Fruit fly (Drosophila melanogaster) whole organism, embryonic: Measurements from ENCODE around the gene CG31683.

Source experiments
- C15 ChIP-seq: fragments of 200-800 bp; sonication (Bioruptor generic); IDR thresholded peaks from 3 replicates; pipeline ENCODE4 v1.3.6; 2022; ENCODE audit warnings: missing biosample characterization, missing genetic modification characterization
- CG10462 ChIP-seq: fragments of 200-800 bp; sonication (Bioruptor generic); optimal IDR thresholded peaks from 2 replicates; lab custom pipeline; 2016; ENCODE audit warnings: missing biosample characterization, missing genetic modification characterization
- CG11695 ChIP-seq: fragments of 200-800 bp; sonication (Bioruptor generic); IDR thresholded peaks from 3 replicates; pipeline ENCODE4 v1.3.6; 2022; ENCODE audit warnings: missing biosample characterization, missing genetic modification characterization
- CG12769 ChIP-seq: fragments of 200-800 bp; sonication (Bioruptor generic); optimal IDR thresholded peaks from 2 replicates; lab custom pipeline; 2019; ENCODE audit warnings: missing biosample characterization, mild to moderate bottlenecking, missing genetic modification characterization, moderate library complexity
- CG13624 ChIP-seq: fragments of 200-800 bp; sonication (Bioruptor generic); optimal IDR thresholded peaks from 2 replicates; lab custom pipeline; 2016; ENCODE audit warnings: missing biosample characterization, missing genetic modification characterization
- CG14441 ChIP-seq: fragments of 200-800 bp; sonication (Bioruptor generic); IDR thresholded peaks from 2 replicates; pipeline ENCODE4 v1.3.6; 2022; ENCODE audit warnings: missing biosample characterization, missing genetic modification characterization
- CG15601 ChIP-seq: fragments of 200-800 bp; sonication (Bioruptor generic); optimal IDR thresholded peaks from 3 replicates; lab custom pipeline; 2019; ENCODE audit warnings: missing biosample characterization, mild to moderate bottlenecking, missing genetic modification characterization, moderate library complexity
- CG1603 ChIP-seq: fragments of 200-800 bp; sonication (Bioruptor generic); optimal IDR thresholded peaks from 2 replicates; lab custom pipeline; 2019; ENCODE audit warnings: missing biosample characterization, mild to moderate bottlenecking, missing genetic modification characterization, moderate library complexity
- CG17385 ChIP-seq: fragments of 200-800 bp; sonication (Bioruptor generic); optimal IDR thresholded peaks from 3 replicates; lab custom pipeline; 2018; ENCODE audit warnings: missing biosample characterization, mild to moderate bottlenecking, missing genetic modification characterization
- CG2129 ChIP-seq: fragments of 200-800 bp; sonication (Bioruptor generic); IDR thresholded peaks from 2 replicates; pipeline ENCODE4 v1.3.6; 2022; ENCODE audit warnings: missing biosample characterization, missing genetic modification characterization; ENCODE audit not compliant: partially characterized antibody
- CG2199 ChIP-seq: fragments of 200-800 bp; sonication (Bioruptor generic); IDR thresholded peaks from 3 replicates; pipeline ENCODE4 v1.3.6; 2022; ENCODE audit warnings: missing biosample characterization, missing genetic modification characterization
- CG3838 ChIP-seq: fragments of 200-800 bp; sonication (Bioruptor generic); optimal IDR thresholded peaks from 3 replicates; lab custom pipeline; 2016; ENCODE audit warnings: missing biosample characterization, missing genetic modification characterization
- CG4282 ChIP-seq: fragments of 200-800 bp; sonication (Bioruptor generic); optimal IDR thresholded peaks from 2 replicates; lab custom pipeline; 2016; ENCODE audit warnings: missing biosample characterization, missing genetic modification characterization
- CG4404 ChIP-seq: fragments of 200-800 bp; sonication (Bioruptor generic); IDR thresholded peaks from 2 replicates; pipeline ENCODE4 v1.3.6; 2022; ENCODE audit warnings: missing biosample characterization, missing genetic modification characterization
- CG5953 ChIP-seq: fragments of 200-800 bp; sonication (Bioruptor generic); IDR thresholded peaks from 2 replicates; pipeline ENCODE4 v1.3.6; 2022; ENCODE audit warnings: missing biosample characterization, missing genetic modification characterization
- CG6689 ChIP-seq: fragments of 200-800 bp; sonication (Bioruptor generic); IDR thresholded peaks from 2 replicates; pipeline ENCODE4 v1.3.6; 2022; ENCODE audit warnings: missing biosample characterization, missing genetic modification characterization
- CG7271 ChIP-seq: fragments of 200-800 bp; sonication (Bioruptor generic); optimal IDR thresholded peaks from 2 replicates; lab custom pipeline; 2018; ENCODE audit warnings: missing biosample characterization, mild to moderate bottlenecking, missing genetic modification characterization, moderate library complexity
- CG9215 ChIP-seq: fragments of 200-800 bp; sonication (Bioruptor generic); IDR thresholded peaks from 2 replicates; pipeline ENCODE4 v1.3.6; 2022; ENCODE audit warnings: missing biosample characterization, missing genetic modification characterization
- CG9817 ChIP-seq: fragments of 200-800 bp; sonication (Bioruptor generic); optimal IDR thresholded peaks from 2 replicates; lab custom pipeline; 2018; ENCODE audit warnings: missing biosample characterization, mild to moderate bottlenecking, missing genetic modification characterization, moderate library complexity
- CG9932 ChIP-seq: fragments of 200-800 bp; sonication (Bioruptor generic); IDR thresholded peaks from 2 replicates; pipeline ENCODE4 v1.3.6; 2022; ENCODE audit warnings: missing biosample characterization, missing genetic modification characterization
- CTCF ChIP-seq: fragments of 200-800 bp; sonication (Bioruptor generic); optimal IDR thresholded peaks from 2 replicates; lab custom pipeline; 2017; ENCODE audit warnings: missing biosample characterization, mild to moderate bottlenecking, missing genetic modification characterization, moderate library complexity
- Fer2 ChIP-seq: fragments of 200-800 bp; sonication (Bioruptor generic); optimal IDR thresholded peaks from 2 replicates; lab custom pipeline; 2018; ENCODE audit warnings: missing biosample characterization, mild to moderate bottlenecking, missing genetic modification characterization, moderate library complexity
- HLH4C ChIP-seq: fragments of 200-800 bp; sonication (Bioruptor generic); IDR thresholded peaks from 3 replicates; pipeline ENCODE4 v1.3.6; 2022; ENCODE audit warnings: missing biosample characterization, missing genetic modification characterization; ENCODE audit not compliant: partially characterized antibody
- Hey ChIP-seq: fragments of 200-800 bp; sonication (Bioruptor generic); optimal IDR thresholded peaks from 3 replicates; lab custom pipeline; 2018; ENCODE audit warnings: missing biosample characterization, mild to moderate bottlenecking, missing genetic modification characterization
- Hr78 ChIP-seq, 2 experiments: fragments of 200-800 bp in 1 of 2; fragments of >200 bp in 1 of 2; sonication (Bioruptor generic) in 1 of 2; optimal IDR thresholded peaks; 2 replicates each; lab custom pipeline; 2017 to 2019; ENCODE audit warnings: missing biosample characterization in 2 of 2, missing genetic modification characterization in 2 of 2, mild to moderate bottlenecking in 1 of 2, moderate library complexity in 1 of 2
- Lhr ChIP-seq: fragments of 200-800 bp; sonication (Bioruptor generic); optimal IDR thresholded peaks from 3 replicates; lab custom pipeline; 2017; ENCODE audit warnings: mild to moderate bottlenecking, missing biosample characterization, missing genetic modification reagents, missing genetic modification characterization
- Med ChIP-seq: fragments of 200-800 bp; sonication (Bioruptor generic); peaks from one replicate; lab custom pipeline; 2016; ENCODE audit warnings: missing biosample characterization, missing genetic modification characterization, mild to moderate bottlenecking, inconsistent platforms, moderate library complexity
- Oli ChIP-seq: fragments of 200-800 bp; sonication (Bioruptor generic); optimal IDR thresholded peaks from 2 replicates; lab custom pipeline; 2018; ENCODE audit warnings: missing biosample characterization, mild to moderate bottlenecking, missing genetic modification characterization, moderate library complexity
- PHDP ChIP-seq: fragments of 200-800 bp; sonication (Bioruptor generic); optimal IDR thresholded peaks from 3 replicates; lab custom pipeline; 2018; ENCODE audit warnings: missing biosample characterization, mild to moderate bottlenecking, missing genetic modification characterization, moderate library complexity
- Ptx1 ChIP-seq: fragments of 200-800 bp; sonication (Bioruptor generic); IDR thresholded peaks from 2 replicates; pipeline ENCODE4 v1.3.6; 2022; ENCODE audit warnings: missing biosample characterization, missing genetic modification characterization
- ac ChIP-seq: fragments of 200-800 bp; sonication (Bioruptor generic); optimal IDR thresholded peaks from 3 replicates; lab custom pipeline; 2017; ENCODE audit warnings: missing biosample characterization, mild to moderate bottlenecking, missing genetic modification characterization
- bbx ChIP-seq: fragments of 200-800 bp; sonication (Bioruptor generic); IDR thresholded peaks from 2 replicates; pipeline ENCODE4 v1.3.6; 2022; ENCODE audit warnings: missing biosample characterization, missing genetic modification characterization; ENCODE audit not compliant: partially characterized antibody
- bsh ChIP-seq, 2 experiments: fragments of 200-800 bp; sonication (Bioruptor generic); optimal IDR thresholded peaks; 2 replicates each; lab custom pipeline; 2017 to 2018; ENCODE audit warnings: mild to moderate bottlenecking in 2 of 2, missing biosample characterization in 2 of 2, missing genetic modification characterization in 2 of 2, moderate library complexity in 1 of 2
- cad ChIP-seq: fragments of >200 bp; optimal IDR thresholded peaks from 2 replicates; lab custom pipeline; 2017; ENCODE audit warnings: missing biosample characterization, missing genetic modification characterization
- danr ChIP-seq: fragments of 200-800 bp; sonication (Bioruptor generic); IDR thresholded peaks from 2 replicates; pipeline ENCODE4 v1.3.6; 2022; ENCODE audit warnings: missing biosample characterization, missing genetic modification characterization
- fd102C ChIP-seq: fragments of 200-800 bp; sonication (Bioruptor generic); optimal IDR thresholded peaks from 2 replicates; lab custom pipeline; 2018; ENCODE audit warnings: missing biosample characterization, mild to moderate bottlenecking, missing genetic modification characterization, moderate library complexity
- gcm2 ChIP-seq: fragments of 200-800 bp; sonication (Bioruptor generic); optimal IDR thresholded peaks from 2 replicates; lab custom pipeline; 2016; ENCODE audit warnings: missing biosample characterization, missing genetic modification characterization
- grn ChIP-seq: fragments of 200-800 bp; sonication (Bioruptor generic); optimal IDR thresholded peaks from 3 replicates; lab custom pipeline; 2017; ENCODE audit warnings: missing biosample characterization, missing genetic modification characterization
- hkb ChIP-seq, 2 experiments: fragments of 200-800 bp in 1 of 2; fragments of >200 bp in 1 of 2; sonication (Bioruptor generic) in 1 of 2; IDR thresholded peaks in 1 of 2; optimal IDR thresholded peaks in 1 of 2; 2 replicates each; pipeline versions ENCODE4 v1.3.6 to Lab custom; 2017 to 2022; ENCODE audit warnings: missing biosample characterization in 1 of 2, missing genetic modification characterization in 1 of 2
- kay ChIP-seq: fragments of 200-800 bp; sonication (Bioruptor generic); optimal IDR thresholded peaks from 2 replicates; lab custom pipeline; 2016; ENCODE audit warnings: missing biosample characterization, missing genetic modification characterization
- ken ChIP-seq: fragments of 200-800 bp; sonication (Bioruptor generic); IDR thresholded peaks from 3 replicates; pipeline ENCODE4 v1.3.6; 2022; ENCODE audit warnings: missing biosample characterization, missing genetic modification characterization
- nmo ChIP-seq: fragments of 200-800 bp; sonication (Bioruptor generic); optimal IDR thresholded peaks from 2 replicates; lab custom pipeline; 2018; ENCODE audit warnings: missing biosample characterization, mild to moderate bottlenecking, missing genetic modification characterization, moderate library complexity
- pnt ChIP-seq: fragments of 200-800 bp; sonication (Bioruptor generic); optimal IDR thresholded peaks from 3 replicates; lab custom pipeline; 2016; ENCODE audit warnings: missing biosample characterization, missing genetic modification characterization
- slbo ChIP-seq: fragments of 200-800 bp; sonication (Bioruptor generic); IDR thresholded peaks from 2 replicates; pipeline ENCODE4 v1.3.6; 2022; ENCODE audit warnings: missing biosample characterization, missing genetic modification characterization
- slou ChIP-seq: fragments of 200-800 bp; sonication (Bioruptor generic); optimal IDR thresholded peaks from 3 replicates; lab custom pipeline; 2016; ENCODE audit warnings: missing biosample characterization, missing genetic modification characterization
- sqz ChIP-seq: fragments of 200-800 bp; sonication (Bioruptor generic); optimal IDR thresholded peaks from 3 replicates; lab custom pipeline; 2018; ENCODE audit warnings: missing biosample characterization, mild to moderate bottlenecking, missing genetic modification characterization
- stc ChIP-seq: fragments of 200-800 bp; sonication (Bioruptor generic); IDR thresholded peaks from 2 replicates; pipeline ENCODE4 v1.3.6; 2022; ENCODE audit warnings: missing biosample characterization, missing genetic modification characterization
- tin ChIP-seq: fragments of 200-800 bp; sonication (Bioruptor generic); optimal IDR thresholded peaks from 3 replicates; lab custom pipeline; 2016; ENCODE audit warnings: missing biosample characterization, missing genetic modification characterization
- ttk ChIP-seq: fragments of 200-800 bp; sonication (Bioruptor generic); IDR thresholded peaks from 2 replicates; pipeline ENCODE4 v2.1.2; 2022; ENCODE audit warnings: missing biosample characterization, missing genetic modification characterization
- tup ChIP-seq: fragments of 200-800 bp; sonication (Bioruptor generic); optimal IDR thresholded peaks from 2 replicates; lab custom pipeline; 2016; ENCODE audit warnings: missing biosample characterization, mild to moderate bottlenecking, missing genetic modification characterization, moderate library complexity
- wdn ChIP-seq: fragments of 200-800 bp; sonication (Bioruptor generic); IDR thresholded peaks from 2 replicates; pipeline ENCODE4 v1.3.6; 2022; ENCODE audit warnings: missing biosample characterization, missing genetic modification characterization
- yki ChIP-seq: fragments of >200 bp; optimal IDR thresholded peaks from 3 replicates; lab custom pipeline; 2018

CG31683 gene

dm6 chr2L:20479694-20480093 is 29.9 kb upstream of the CG31683 start:
- TF ChIP-seq wdn (GFP tag; lab: Robert Waterston, UW), result no peak
- TF ChIP-seq slou (GFP tag; lab: Kevin White, UChicago), result no peak
- no peak for TF ChIP-seq tup (GFP tag; lab: Kevin White, UChicago)
- no peak for TF ChIP-seq Oli
- no peak for TF ChIP-seq ttk (GFP tag; lab: Robert Waterston, UW)
- TF ChIP-seq nmo, result no peak
- TF ChIP-seq CG7271 (tag; lab: Kevin White, UChicago), result no peak
- TF ChIP-seq grn (GFP tag; lab: Kevin White, UChicago), result no peak
- no peak for TF ChIP-seq PHDP (tag; lab: Kevin White, UChicago)
- no peak for TF ChIP-seq CG9932 (GFP tag; lab: Robert Waterston, UW)
- no peak for TF ChIP-seq stc (GFP tag; lab: Robert Waterston, UW)
- TF ChIP-seq CG14441, result 0 out of 2 replicates have a peak, but pooled peaks have one; percentile 29
- peak; percentile 26 for TF ChIP-seq CG1603
- no peak for TF ChIP-seq Fer2 (tag; lab: Kevin White, UChicago)
- TF ChIP-seq CTCF (GFP tag; lab: Kevin White, UChicago), result no peak
- no peak for TF ChIP-seq yki (lab: Kevin White, UChicago)
- no peak for TF ChIP-seq slbo (GFP tag; lab: Robert Waterston, UW)
- no peak for TF ChIP-seq CG4282 (GFP tag; lab: Kevin White, UChicago)
- 0 out of 2 replicates have a peak, but pooled peaks have one; percentile 10 for TF ChIP-seq CG4404 (GFP tag; lab: Robert Waterston, UW)
- 0 out of 2 replicates have a peak, but pooled peaks have one; percentile 28 for TF ChIP-seq Ptx1 (GFP tag; lab: Robert Waterston, UW)
- no peak for TF ChIP-seq bbx
- no peak for TF ChIP-seq CG2199
- no peak for TF ChIP-seq CG6689
- no peak for TF ChIP-seq Hr78 (GFP tag; optimal IDR thresholded peaks at IDR 0.05; lab: Kevin White, UChicago)
- no peak for TF ChIP-seq Lhr (GFP tag; lab: Kevin White, UChicago)
- TF ChIP-seq CG10462 (GFP tag; lab: Kevin White, UChicago), result no peak
- no peak for TF ChIP-seq CG11695 (GFP tag; lab: Robert Waterston, UW)
- TF ChIP-seq CG9215 (GFP tag; lab: Robert Waterston, UW), result no peak
- no peak for TF ChIP-seq kay (GFP tag; lab: Kevin White, UChicago)
- TF ChIP-seq danr, result no peak
- no peak for TF ChIP-seq hkb (optimal IDR thresholded peaks at IDR 0.05; lab: Kevin White, UChicago)
- TF ChIP-seq hkb (GFP tag; IDR thresholded peaks at IDR 0.05; lab: Robert Waterston, UW), result no peak
- TF ChIP-seq CG5953, result 0 out of 2 replicates have a peak, but pooled peaks have one; percentile 18
- no peak for TF ChIP-seq cad (GFP tag; lab: Kevin White, UChicago)
- no peak for TF ChIP-seq ac (GFP tag; lab: Kevin White, UChicago)
- TF ChIP-seq CG17385 (GFP tag; lab: Kevin White, UChicago), result no peak
- TF ChIP-seq gcm2 (GFP tag; lab: Kevin White, UChicago), result no peak
- TF ChIP-seq CG12769, result no peak
- peak; percentile 29 for TF ChIP-seq Med (GFP tag; lab: Kevin White, UChicago)
- TF ChIP-seq CG9817 (tag; lab: Kevin White, UChicago), result no peak
- no peak for TF ChIP-seq CG15601 (tag; lab: Kevin White, UChicago)
- no peak for TF ChIP-seq tin (GFP tag; lab: Kevin White, UChicago)
- no peak for TF ChIP-seq CG13624 (GFP tag; lab: Kevin White, UChicago)
- TF ChIP-seq Hey (tag; lab: Kevin White, UChicago), result no peak
- no peak for TF ChIP-seq fd102C
- no peak for TF ChIP-seq ken (GFP tag; lab: Robert Waterston, UW)
- TF ChIP-seq pnt (GFP tag; lab: Kevin White, UChicago), result no peak
- peak in 1 of 2 experiments; percentile 3 for TF ChIP-seq bsh (GFP tag; optimal IDR thresholded peaks at IDR 0.05; lab: Kevin White, UChicago)
- TF ChIP-seq C15 (GFP tag; lab: Robert Waterston, UW), result no peak
- TF ChIP-seq CG3838 (GFP tag; lab: Kevin White, UChicago), result no peak
- no peak for TF ChIP-seq CG2129 (GFP tag; lab: Robert Waterston, UW)
- no peak for TF ChIP-seq HLH4C (GFP tag; lab: Robert Waterston, UW)
- TF ChIP-seq sqz (GFP tag; lab: Kevin White, UChicago), result no peak
